Worm (Caenorhabditis elegans) whole organism, early embryonic: ENCODE measurements around the gene Y40B10A.9.

ENCODE experiments used
- B0310.2 ChIP-seq: sonication (generic microtip); optimal IDR thresholded peaks from 2 replicates; lab custom pipeline; 2016; ENCODE audit warnings: mild to moderate bottlenecking, missing genetic modification characterization, missing compliant biosample characterization
- F13C5.2 ChIP-seq: sonication (generic microtip); optimal IDR thresholded peaks from 2 replicates; lab custom pipeline; 2017; ENCODE audit warnings: mild to moderate bottlenecking, missing genetic modification characterization, inconsistent platforms, missing compliant biosample characterization
- aly-1 ChIP-seq: sonication (generic microtip); optimal IDR thresholded peaks from 2 replicates; lab custom pipeline; 2016; ENCODE audit warnings: missing genetic modification characterization, missing compliant biosample characterization
- ama-1 ChIP-seq: fragments of 150-350 bp; optimal IDR thresholded peaks from 2 replicates; lab custom pipeline; 2014
- ceh-13 ChIP-seq: fragments of 200-800 bp; sonication (Bioruptor generic); optimal IDR thresholded peaks from 2 replicates; lab custom pipeline; 2018; ENCODE audit warnings: mild to moderate bottlenecking, missing genetic modification characterization, missing compliant biosample characterization
- ceh-36 ChIP-seq: sonication (generic microtip); optimal IDR thresholded peaks from 2 replicates; lab custom pipeline; 2016; ENCODE audit warnings: missing genetic modification characterization, inconsistent platforms, missing compliant biosample characterization
- ets-7 ChIP-seq: sonication (generic microtip); optimal IDR thresholded peaks from 2 replicates; lab custom pipeline; 2016; ENCODE audit warnings: missing genotype, missing genetic modification characterization, missing compliant biosample characterization
- flt-1 ChIP-seq: fragments of 200-800 bp; sonication (Bioruptor generic); IDR thresholded peaks from 2 replicates; pipeline ENCODE4 v1.3.6; 2022; ENCODE audit warnings: missing genetic modification characterization, missing compliant biosample characterization
- hmbx-1 ChIP-seq: sonication (generic microtip); optimal IDR thresholded peaks from 2 replicates; lab custom pipeline; 2016; ENCODE audit warnings: mild to moderate bottlenecking, missing genetic modification characterization, missing compliant biosample characterization
- hmg-4 ChIP-seq: fragments of 200-800 bp; sonication (Bioruptor generic); optimal IDR thresholded peaks from 2 replicates; lab custom pipeline; 2018; ENCODE audit warnings: mild to moderate bottlenecking, missing genetic modification characterization, missing compliant biosample characterization
- hnd-1 ChIP-seq: sonication (generic microtip); optimal IDR thresholded peaks from 2 replicates; lab custom pipeline; 2016; ENCODE audit warnings: missing genetic modification characterization, missing compliant biosample characterization
- pes-1 ChIP-seq: fragments of 200-800 bp; sonication (Bioruptor generic); IDR thresholded peaks from 2 replicates; pipeline ENCODE4 v1.3.6; 2022; ENCODE audit warnings: missing genetic modification reagents, missing genetic modification characterization, missing compliant biosample characterization
- scrt-1 ChIP-seq: fragments of 200-800 bp; sonication (Bioruptor generic); IDR thresholded peaks from 2 replicates; pipeline ENCODE4 v1.3.6; 2022; ENCODE audit warnings: missing genetic modification characterization, missing compliant biosample characterization
- sea-1 ChIP-seq: fragments of 200-800 bp; sonication (Bioruptor generic); conservative IDR thresholded peaks from 2 replicates; pipeline ENCODE4 v1.3.6; 2022; ENCODE audit warnings: missing genetic modification characterization, missing compliant biosample characterization
- tbx-11 ChIP-seq: fragments of 200-800 bp; sonication (Bioruptor generic); IDR thresholded peaks from 2 replicates; pipeline ENCODE4 v1.3.6; 2022; ENCODE audit warnings: missing genetic modification characterization, missing compliant biosample characterization
- tbx-37 ChIP-seq: fragments of 200-800 bp; sonication (Bioruptor generic); conservative IDR thresholded peaks from 2 replicates; pipeline ENCODE4 v1.3.6; 2022; ENCODE audit warnings: missing genetic modification reagents, missing genetic modification characterization, missing compliant biosample characterization
- tra-4 ChIP-seq: sonication (generic microtip); optimal IDR thresholded peaks from 2 replicates; lab custom pipeline; 2017; ENCODE audit warnings: missing genetic modification characterization, missing compliant biosample characterization

Y40B10A.9 gene

DNA sequence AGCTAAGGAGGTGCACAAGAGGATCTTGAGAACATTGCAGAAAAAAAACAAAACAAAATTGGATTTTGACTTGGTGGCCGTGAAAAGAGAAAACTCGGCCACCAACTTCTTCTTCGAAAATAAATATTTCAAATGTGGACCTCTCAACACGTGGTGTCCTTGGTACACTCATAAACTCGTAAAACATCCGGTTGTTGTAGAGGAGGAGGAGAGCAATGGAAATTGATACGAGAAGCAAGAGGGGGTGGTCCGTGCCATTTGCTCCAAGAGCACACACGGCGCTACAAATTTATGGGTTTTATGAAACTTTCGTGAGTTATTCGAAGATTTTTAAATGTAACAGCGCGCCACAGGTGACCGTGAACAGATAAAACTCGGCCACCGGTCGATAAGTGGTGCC is 9.2 kb upstream of the Y40B10A.9 start:
- no peak for TF ChIP-seq ama-1 (lab: Kevin White, UChicago)
- no peak for TF ChIP-seq tbx-11 (GFP tag; lab: Robert Waterston, UW)
- TF ChIP-seq scrt-1 (GFP tag; lab: Robert Waterston, UW) = no peak
- no peak for TF ChIP-seq hnd-1 (tag; lab: Kevin White, UChicago)
- TF ChIP-seq pes-1 (GFP tag; lab: Robert Waterston, UW) = no peak
- TF ChIP-seq B0310.2 (tag; lab: Kevin White, UChicago) = no peak
- no peak for TF ChIP-seq hmbx-1 (tag; lab: Kevin White, UChicago)
- TF ChIP-seq aly-1 (tag; lab: Kevin White, UChicago) = no peak
- TF ChIP-seq F13C5.2 (tag; lab: Kevin White, UChicago) = no peak
- TF ChIP-seq ceh-13 (GFP tag; lab: Kevin White, UChicago) = no peak
- TF ChIP-seq ets-7 (tag; lab: Kevin White, UChicago) = no peak
- TF ChIP-seq hmg-4 (GFP tag; lab: Kevin White, UChicago) = no peak
- TF ChIP-seq tra-4 (tag; lab: Kevin White, UChicago) = no peak
- TF ChIP-seq sea-1 (GFP tag; lab: Robert Waterston, UW) = no peak

DNA sequence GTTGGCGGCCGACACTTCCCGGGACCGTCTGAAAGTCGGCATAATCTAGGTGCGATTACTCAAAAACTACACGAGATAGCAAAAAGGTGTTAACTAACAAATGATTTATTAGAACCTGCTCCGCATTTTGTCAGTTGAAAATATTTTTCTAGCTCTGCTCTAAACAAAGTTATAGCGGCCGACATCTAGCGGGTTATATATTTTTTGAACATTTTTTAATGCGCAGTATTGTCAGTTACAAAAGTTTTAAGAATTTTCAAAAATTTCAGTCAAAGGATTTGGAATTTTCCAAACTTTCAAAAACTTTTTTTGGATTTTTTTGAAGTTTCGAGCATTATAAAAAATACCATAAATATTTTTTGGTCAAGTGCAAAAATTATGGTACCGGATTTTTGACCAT is 8.6 kb upstream of the Y40B10A.9 start:
- TF ChIP-seq sea-1 (GFP tag; lab: Robert Waterston, UW) = no peak
- TF ChIP-seq scrt-1 (GFP tag; lab: Robert Waterston, UW) = no peak
- TF ChIP-seq aly-1 (tag; lab: Kevin White, UChicago) = no peak
- no peak for TF ChIP-seq flt-1 (GFP tag; lab: Robert Waterston, UW)
- TF ChIP-seq tbx-11 (GFP tag; lab: Robert Waterston, UW) = no peak
- no peak for TF ChIP-seq ets-7 (tag; lab: Kevin White, UChicago)
- no peak for TF ChIP-seq ama-1 (lab: Kevin White, UChicago)
- no peak for TF ChIP-seq B0310.2 (tag; lab: Kevin White, UChicago)
- no peak for TF ChIP-seq hmg-4 (GFP tag; lab: Kevin White, UChicago)
- no peak for TF ChIP-seq F13C5.2 (tag; lab: Kevin White, UChicago)
- TF ChIP-seq pes-1 (GFP tag; lab: Robert Waterston, UW) = no peak
- TF ChIP-seq ceh-13 (GFP tag; lab: Kevin White, UChicago) = no peak
- no peak for TF ChIP-seq tbx-37 (GFP tag; lab: Robert Waterston, UW)
- no peak for TF ChIP-seq hnd-1 (tag; lab: Kevin White, UChicago)
- TF ChIP-seq tra-4 (tag; lab: Kevin White, UChicago) = no peak

DNA sequence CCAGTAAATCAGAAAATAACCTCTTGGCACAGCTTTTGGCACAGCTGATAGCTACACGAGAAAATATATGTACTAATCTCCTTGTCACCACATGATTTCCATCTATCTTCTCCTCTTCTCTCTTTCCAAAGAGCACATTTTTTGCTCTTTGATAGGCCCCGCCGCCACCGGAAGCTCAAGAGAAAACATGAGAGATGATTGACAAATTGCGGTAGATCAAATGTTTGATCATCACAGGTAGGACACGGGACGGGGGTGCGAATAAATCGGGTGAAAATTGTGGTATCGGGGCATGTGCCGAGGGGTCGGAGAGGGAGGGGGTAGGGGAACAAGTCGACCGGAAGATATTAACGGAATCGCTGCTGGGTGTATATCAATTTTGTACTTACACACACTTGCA is 3.3 kb upstream of the Y40B10A.9 start:
- TF ChIP-seq B0310.2 (tag; lab: Kevin White, UChicago) (no peak), scrt-1 (GFP tag; lab: Robert Waterston, UW) (no peak), sea-1 (GFP tag; lab: Robert Waterston, UW) (no peak), ets-7 (tag; lab: Kevin White, UChicago) (no peak), F13C5.2 (tag; lab: Kevin White, UChicago) (no peak), tbx-37 (GFP tag; lab: Robert Waterston, UW) (no peak), flt-1 (GFP tag; lab: Robert Waterston, UW) (no peak), aly-1 (tag; lab: Kevin White, UChicago) (no peak), hmg-4 (GFP tag; lab: Kevin White, UChicago) (no peak), pes-1 (GFP tag; lab: Robert Waterston, UW) (no peak), ceh-36 (tag; lab: Kevin White, UChicago) (no peak), hmbx-1 (tag; lab: Kevin White, UChicago) (no peak), ceh-13 (GFP tag; lab: Kevin White, UChicago) (no peak), hnd-1 (tag; lab: Kevin White, UChicago) (no peak), tra-4 (tag; lab: Kevin White, UChicago) (no peak), tbx-11 (GFP tag; lab: Robert Waterston, UW) (no peak), ama-1 (lab: Kevin White, UChicago) (no peak)

DNA sequence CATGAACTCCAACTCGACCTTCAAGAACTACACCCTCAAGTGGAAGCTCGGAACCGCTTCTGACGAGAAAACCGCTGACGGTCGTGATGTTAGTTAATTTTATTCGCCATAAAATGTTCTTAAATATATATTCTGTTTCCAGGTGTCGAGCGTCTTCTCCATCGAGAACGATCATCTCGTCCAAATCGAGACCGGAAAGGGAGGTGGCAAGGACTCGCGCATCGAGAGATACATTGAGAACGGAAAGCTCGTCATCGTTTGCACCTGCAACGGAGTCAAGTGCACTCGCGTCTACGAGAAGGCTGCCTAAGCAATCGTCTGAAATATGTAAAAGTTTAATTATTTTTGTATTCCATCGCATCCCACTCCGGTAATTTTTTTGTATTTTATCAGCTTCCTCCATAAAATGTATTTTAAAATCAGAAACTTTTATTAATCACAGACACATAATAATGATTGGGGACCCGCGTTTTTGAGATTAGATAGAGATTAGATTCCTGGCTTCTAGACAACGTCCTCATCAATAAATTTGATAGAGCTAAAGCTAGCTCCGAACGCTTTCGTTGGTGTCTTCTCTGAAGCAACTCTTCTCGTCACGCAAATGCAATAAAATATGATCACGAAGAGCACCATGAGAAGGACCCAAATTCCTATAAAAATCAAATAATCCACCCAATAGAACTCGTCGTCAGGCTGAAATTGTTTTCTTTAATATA is 3.8 kb downstream of the Y40B10A.9 start:
- TF ChIP-seq ets-7 (tag; lab: Kevin White, UChicago) (no peak), hmg-4 (GFP tag; lab: Kevin White, UChicago) (no peak), tbx-37 (GFP tag; lab: Robert Waterston, UW) (no peak), ceh-36 (tag; lab: Kevin White, UChicago) (no peak), hmbx-1 (tag; lab: Kevin White, UChicago) (no peak), sea-1 (GFP tag; lab: Robert Waterston, UW) (no peak), B0310.2 (tag; lab: Kevin White, UChicago) (no peak), aly-1 (tag; lab: Kevin White, UChicago) (no peak)

DNA sequence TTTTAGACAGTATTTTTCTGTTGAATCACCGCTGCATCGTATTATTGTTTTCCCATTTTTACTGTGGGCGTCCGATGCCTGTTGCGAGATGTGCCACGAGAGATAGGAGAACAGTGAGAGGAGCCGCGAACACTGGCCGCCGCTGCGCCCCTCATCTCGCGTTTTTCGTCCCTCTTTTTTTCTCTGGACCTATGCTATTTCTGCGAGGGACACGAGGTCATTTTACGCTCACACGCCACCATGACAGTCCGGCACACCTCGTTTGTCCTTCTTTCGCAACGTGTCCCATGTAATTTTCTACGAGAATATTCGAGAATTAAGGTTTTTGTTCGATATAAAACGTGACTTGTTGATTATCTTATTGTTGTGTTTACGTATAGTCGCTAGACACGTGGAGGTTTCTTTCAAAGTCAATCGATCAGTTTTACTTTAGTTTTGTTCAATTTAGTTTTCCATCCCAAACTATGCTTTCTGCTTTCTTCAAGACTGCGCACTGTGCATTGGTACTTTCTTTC is 4.7 kb downstream of the Y40B10A.9 start, which contains the start of gene lbp-9:
lbp-9 (plus strand) TSS at position 465 of the 515 bp plus-strand sequence.
- no peak for TF ChIP-seq sea-1 (GFP tag; lab: Robert Waterston, UW)

DNA sequence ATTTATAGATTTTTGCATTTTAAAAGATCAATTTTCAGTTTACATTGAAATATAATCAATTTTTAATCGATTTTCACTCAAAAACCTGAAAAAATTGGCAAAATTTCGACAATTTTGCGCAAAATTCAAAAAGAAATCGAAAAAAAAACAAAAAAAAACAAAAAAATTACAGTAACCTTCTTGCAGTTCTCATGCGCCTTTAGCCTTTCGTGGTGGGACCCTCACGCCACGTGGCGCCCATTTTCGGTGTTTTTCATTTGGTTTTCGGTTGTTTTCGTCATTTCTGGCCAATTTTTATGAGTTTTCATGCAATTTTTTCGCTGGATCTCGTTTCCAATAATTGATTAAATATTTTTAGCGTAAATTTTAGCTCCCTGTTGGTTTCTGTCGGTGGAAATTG is 5.3 kb downstream of the Y40B10A.9 start:
- no peak for TF ChIP-seq ceh-36 (tag; lab: Kevin White, UChicago)
- no peak for TF ChIP-seq F13C5.2 (tag; lab: Kevin White, UChicago)
- TF ChIP-seq hmbx-1 (tag; lab: Kevin White, UChicago) = no peak
- no peak for TF ChIP-seq tbx-37 (GFP tag; lab: Robert Waterston, UW)
- TF ChIP-seq flt-1 (GFP tag; lab: Robert Waterston, UW) = no peak
- no peak for TF ChIP-seq sea-1 (GFP tag; lab: Robert Waterston, UW)
- no peak for TF ChIP-seq tra-4 (tag; lab: Kevin White, UChicago)
- no peak for TF ChIP-seq ceh-13 (GFP tag; lab: Kevin White, UChicago)
- no peak for TF ChIP-seq ama-1 (lab: Kevin White, UChicago)
- TF ChIP-seq pes-1 (GFP tag; lab: Robert Waterston, UW) = no peak
- TF ChIP-seq B0310.2 (tag; lab: Kevin White, UChicago) = no peak
- TF ChIP-seq hmg-4 (GFP tag; lab: Kevin White, UChicago) = no peak
- no peak for TF ChIP-seq hnd-1 (tag; lab: Kevin White, UChicago)
